Fruit fly (Drosophila melanogaster): ENCODE data around the gene shv.

DNA sequence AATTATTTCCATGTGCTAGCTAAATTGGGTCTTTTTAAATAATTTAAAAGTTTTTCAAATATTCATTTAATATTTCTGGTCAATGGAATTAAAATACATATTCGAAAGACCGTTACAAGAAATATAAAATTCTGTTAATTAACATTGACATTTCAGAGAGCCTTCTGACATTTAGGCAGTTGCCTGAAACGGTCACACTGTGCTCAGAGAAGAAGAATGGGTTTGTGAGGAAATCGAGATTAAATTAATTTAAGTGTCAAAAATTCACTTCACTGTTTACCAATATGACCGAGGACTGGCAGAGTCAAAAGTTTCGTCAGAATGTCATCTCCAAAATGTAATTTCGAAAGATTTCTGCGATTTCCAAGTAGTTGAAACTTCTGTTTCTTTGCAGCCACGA is 19.9 kb downstream of the shv start, which contains the start of gene MED15:
- TF ChIP-seq insv (optimal IDR thresholded peaks at IDR 0.05) (no peak), psq (optimal IDR thresholded peaks at IDR 0.05) (no peak)
